Worm (Caenorhabditis elegans) whole organism, late embryonic: ENCODE data around the gene fbxa-210.

ENCODE experiments used
- npax-4 ChIP-seq: sonication (generic microtip); optimal IDR thresholded peaks from 2 replicates; lab custom pipeline; 2016; ENCODE audit warnings: missing genetic modification characterization, missing compliant biosample characterization
- sox-4 ChIP-seq: sonication (generic microtip); optimal IDR thresholded peaks from 2 replicates; lab custom pipeline; 2017; ENCODE audit warnings: mild to moderate bottlenecking, missing genetic modification characterization, inconsistent platforms, missing compliant biosample characterization
- zip-5 ChIP-seq: sonication (generic microtip); optimal IDR thresholded peaks from 2 replicates; lab custom pipeline; 2016; ENCODE audit warnings: missing genetic modification characterization, missing compliant biosample characterization

DNA sequence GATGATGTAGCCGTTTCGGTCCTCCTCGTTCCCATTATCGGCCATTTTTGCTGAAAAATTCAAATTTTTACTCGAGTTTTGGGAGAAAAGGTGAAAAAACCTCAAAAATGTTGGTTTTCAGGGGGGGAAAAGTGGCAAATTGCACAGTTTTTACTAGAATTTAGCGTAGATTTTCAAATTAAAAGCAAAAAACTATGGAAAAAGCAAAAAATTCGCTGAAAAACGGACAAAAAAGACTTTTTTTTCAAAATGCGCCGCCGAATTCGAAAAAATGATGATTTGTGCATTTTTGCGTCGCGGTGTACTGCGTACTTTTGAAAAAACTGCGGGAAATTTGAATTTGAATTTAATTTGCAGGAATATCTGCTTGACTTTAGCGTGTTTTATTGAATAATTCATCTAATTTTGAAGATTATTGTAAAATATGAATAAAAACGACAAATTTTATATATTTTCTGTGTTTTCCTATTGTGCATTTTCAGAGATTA is 39.0 kb upstream of the fbxa-210 start, which contains the start of gene Y59A8B.12:
- TF ChIP-seq sox-4, result no peak
- TF ChIP-seq zip-5 (tag; lab: Kevin White, UChicago), result no peak
- TF ChIP-seq npax-4 (tag; lab: Kevin White, UChicago), result no peak
